Fruit fly (Drosophila melanogaster) whole organism, embryonic: ENCODE results near the gene Coa8.
A peak's percentile ranks its signal among the peaks of the same experiment; 100 is the strongest.

ENCODE experiments used
- Abd-B ChIP-seq: fragments of 200-800 bp; sonication (Bioruptor generic); optimal IDR thresholded peaks from 2 replicates; lab custom pipeline; 2018; ENCODE audit warnings: missing biosample characterization, mild to moderate bottlenecking, missing genetic modification characterization, moderate library complexity
- Antp ChIP-seq: fragments of 200-800 bp; sonication (Bioruptor generic); optimal IDR thresholded peaks from 3 replicates; lab custom pipeline; 2016; ENCODE audit warnings: missing biosample characterization, missing genetic modification characterization
- Atf-2 ChIP-seq: fragments of 200-800 bp; sonication (Bioruptor generic); optimal IDR thresholded peaks from 2 replicates; lab custom pipeline; 2016; ENCODE audit warnings: missing biosample characterization, missing genetic modification characterization
- BtbVII ChIP-seq: fragments of 200-800 bp; sonication (Bioruptor generic); optimal IDR thresholded peaks from 3 replicates; lab custom pipeline; 2017; ENCODE audit warnings: missing biosample characterization, mild to moderate bottlenecking, missing genetic modification characterization
- Bteb2 ChIP-seq: fragments of 200-800 bp; sonication (Bioruptor generic); optimal IDR thresholded peaks from 2 replicates; lab custom pipeline; 2016; ENCODE audit warnings: missing biosample characterization, missing genetic modification characterization
- CG10959 ChIP-seq: fragments of 200-800 bp; sonication (Bioruptor generic); IDR thresholded peaks from 2 replicates; pipeline ENCODE4 v1.3.6; 2022; ENCODE audit warnings: missing biosample characterization, missing genetic modification characterization
- CG11398 ChIP-seq: fragments of 200-800 bp; sonication (Bioruptor generic); optimal IDR thresholded peaks from 2 replicates; lab custom pipeline; 2016; ENCODE audit warnings: missing biosample characterization, missing genetic modification characterization
- CG12219 ChIP-seq: fragments of 200-800 bp; sonication (Bioruptor generic); optimal IDR thresholded peaks from 3 replicates; lab custom pipeline; 2018; ENCODE audit warnings: missing biosample characterization, mild to moderate bottlenecking, missing genetic modification characterization
- CG13287 ChIP-seq: fragments of 200-800 bp; sonication (Bioruptor generic); IDR thresholded peaks from 2 replicates; pipeline ENCODE4 v1.3.6; 2022; ENCODE audit warnings: missing biosample characterization, missing genetic modification characterization; ENCODE audit not compliant: partially characterized antibody
- CG13624 ChIP-seq: fragments of 200-800 bp; sonication (Bioruptor generic); optimal IDR thresholded peaks from 2 replicates; lab custom pipeline; 2016; ENCODE audit warnings: missing biosample characterization, missing genetic modification characterization
- CG14965 ChIP-seq: fragments of 200-800 bp; sonication (Bioruptor generic); optimal IDR thresholded peaks from 2 replicates; lab custom pipeline; 2016; ENCODE audit warnings: missing biosample characterization, missing genetic modification characterization, borderline replicate concordance
- CG2129 ChIP-seq: fragments of 200-800 bp; sonication (Bioruptor generic); IDR thresholded peaks from 2 replicates; pipeline ENCODE4 v1.3.6; 2022; ENCODE audit warnings: missing biosample characterization, missing genetic modification characterization; ENCODE audit not compliant: partially characterized antibody
- CG3281 ChIP-seq: fragments of 200-800 bp; sonication (Bioruptor generic); optimal IDR thresholded peaks from 3 replicates; lab custom pipeline; 2017; ENCODE audit warnings: missing biosample characterization, mild to moderate bottlenecking, missing genetic modification characterization
- CG33213 ChIP-seq: fragments of 200-800 bp; sonication (Bioruptor generic); optimal IDR thresholded peaks from 3 replicates; lab custom pipeline; 2016; ENCODE audit warnings: missing biosample characterization, missing genetic modification characterization
- CG34224 ChIP-seq: fragments of 200-800 bp; sonication (Bioruptor generic); IDR thresholded peaks from 3 replicates; pipeline ENCODE4 v1.3.6; 2022; ENCODE audit warnings: missing biosample characterization, missing genetic modification characterization; ENCODE audit not compliant: partially characterized antibody
- CG34422 ChIP-seq: fragments of 200-800 bp; sonication (Bioruptor generic); IDR thresholded peaks from 3 replicates; pipeline ENCODE4 v1.3.6; 2022; ENCODE audit warnings: missing biosample characterization, missing genetic modification characterization
- CG3847 ChIP-seq: fragments of 200-800 bp; sonication (Bioruptor generic); IDR thresholded peaks from 2 replicates; pipeline ENCODE4 v1.3.6; 2022; ENCODE audit warnings: missing biosample characterization, missing genetic modification characterization
- CG4854 ChIP-seq: fragments of 200-800 bp; sonication (Bioruptor generic); optimal IDR thresholded peaks from 2 replicates; lab custom pipeline; 2016; ENCODE audit warnings: missing biosample characterization, missing genetic modification characterization, inconsistent platforms
- CG6272 ChIP-seq: fragments of 200-800 bp; sonication (Bioruptor generic); IDR thresholded peaks from 2 replicates; pipeline ENCODE4 v1.3.6; 2022; ENCODE audit warnings: missing biosample characterization, missing genetic modification characterization
- CG6689 ChIP-seq: fragments of 200-800 bp; sonication (Bioruptor generic); IDR thresholded peaks from 2 replicates; pipeline ENCODE4 v1.3.6; 2022; ENCODE audit warnings: missing biosample characterization, missing genetic modification characterization
- Doc2 ChIP-seq: fragments of 200-800 bp; sonication (Bioruptor generic); IDR thresholded peaks from 2 replicates; pipeline ENCODE4 v1.3.6; 2022; ENCODE audit warnings: missing biosample characterization, missing genetic modification characterization
- ERR ChIP-seq: fragments of 200-800 bp; sonication (Bioruptor generic); optimal IDR thresholded peaks from 2 replicates; lab custom pipeline; 2016; ENCODE audit warnings: missing biosample characterization, missing genetic modification characterization
- Elba2 ChIP-seq: fragments of 200-800 bp; sonication (Bioruptor generic); optimal IDR thresholded peaks from 3 replicates; lab custom pipeline; 2016; ENCODE audit warnings: missing biosample characterization, missing genetic modification characterization
- HLH4C ChIP-seq: fragments of 200-800 bp; sonication (Bioruptor generic); IDR thresholded peaks from 3 replicates; pipeline ENCODE4 v1.3.6; 2022; ENCODE audit warnings: missing biosample characterization, missing genetic modification characterization; ENCODE audit not compliant: partially characterized antibody
- Hr51 ChIP-seq, 2 experiments: fragments of 200-800 bp; sonication (Bioruptor generic); optimal IDR thresholded peaks; 2 replicates in 1 of 2; 3 replicates in 1 of 2; lab custom pipeline; 2016 to 2018; ENCODE audit warnings: missing biosample characterization in 2 of 2, missing genetic modification characterization in 2 of 2, mild to moderate bottlenecking in 1 of 2, moderate library complexity in 1 of 2
- Kr ChIP-seq: fragments of 200-800 bp; sonication (Bioruptor generic); optimal IDR thresholded peaks from 2 replicates; lab custom pipeline; 2017; ENCODE audit warnings: missing biosample characterization, mild to moderate bottlenecking, missing genetic modification characterization
- Lhr ChIP-seq: fragments of 200-800 bp; sonication (Bioruptor generic); optimal IDR thresholded peaks from 3 replicates; lab custom pipeline; 2017; ENCODE audit warnings: mild to moderate bottlenecking, missing biosample characterization, missing genetic modification reagents, missing genetic modification characterization
- MBD-R2 ChIP-seq: fragments of 200-800 bp; sonication (Bioruptor generic); IDR thresholded peaks from 2 replicates; pipeline ENCODE4 v1.3.6; 2022; ENCODE audit warnings: missing biosample characterization, missing genetic modification characterization
- MTF-1 ChIP-seq: fragments of 200-800 bp; sonication (Bioruptor generic); optimal IDR thresholded peaks from 2 replicates; lab custom pipeline; 2018; ENCODE audit warnings: missing biosample characterization, mild to moderate bottlenecking, missing genetic modification characterization, borderline replicate concordance
- Med ChIP-seq: fragments of 200-800 bp; sonication (Bioruptor generic); peaks from one replicate; lab custom pipeline; 2016; ENCODE audit warnings: missing biosample characterization, missing genetic modification characterization, mild to moderate bottlenecking, inconsistent platforms, moderate library complexity
- NC2α ChIP-seq: fragments of 200-800 bp; sonication (Bioruptor generic); optimal IDR thresholded peaks from 2 replicates; lab custom pipeline; 2016; ENCODE audit warnings: missing biosample characterization, missing genetic modification characterization
- Nf-YB ChIP-seq: fragments of 200-800 bp; sonication (Bioruptor generic); optimal IDR thresholded peaks from 3 replicates; lab custom pipeline; 2019; ENCODE audit warnings: missing biosample characterization, mild to moderate bottlenecking, missing genetic modification characterization, moderate library complexity
- Ptx1 ChIP-seq: fragments of 200-800 bp; sonication (Bioruptor generic); IDR thresholded peaks from 2 replicates; pipeline ENCODE4 v1.3.6; 2022; ENCODE audit warnings: missing biosample characterization, missing genetic modification characterization
- YL-1 ChIP-seq: fragments of 200-800 bp; sonication (Bioruptor generic); optimal IDR thresholded peaks from 3 replicates; lab custom pipeline; 2017; ENCODE audit warnings: missing biosample characterization, mild to moderate bottlenecking, missing genetic modification characterization
- ase ChIP-seq: fragments of 200-800 bp; sonication (Bioruptor generic); IDR thresholded peaks from 3 replicates; pipeline ENCODE4 v1.3.6; 2022; ENCODE audit warnings: missing biosample characterization, missing genetic modification characterization
- chinmo ChIP-seq: fragments of 200-800 bp; sonication (Bioruptor generic); IDR thresholded peaks from 4 replicates; pipeline ENCODE4 v1.3.6; 2022; ENCODE audit warnings: missing biosample characterization, missing genetic modification characterization; ENCODE audit not compliant: partially characterized antibody
- chm ChIP-seq: fragments of 200-800 bp; sonication (Bioruptor generic); IDR thresholded peaks from 2 replicates; pipeline ENCODE4 v1.3.6; 2022; ENCODE audit warnings: missing biosample characterization, missing genetic modification characterization
- dimm ChIP-seq: fragments of 200-800 bp; sonication (Bioruptor generic); IDR thresholded peaks from 2 replicates; pipeline ENCODE4 v1.3.6; 2022; ENCODE audit warnings: missing biosample characterization, missing genetic modification characterization
- dysf ChIP-seq: fragments of 200-800 bp; sonication (Bioruptor generic); IDR thresholded peaks from 3 replicates; pipeline ENCODE4 v1.3.6; 2022; ENCODE audit warnings: missing biosample characterization, missing genetic modification characterization
- ewg ChIP-seq: fragments of 200-800 bp; sonication (Bioruptor generic); optimal IDR thresholded peaks from 3 replicates; lab custom pipeline; 2017; ENCODE audit warnings: mild to moderate bottlenecking, missing biosample characterization, missing genetic modification reagents, missing genetic modification characterization
- ftz-f1 ChIP-seq: fragments of 200-800 bp; sonication (Bioruptor generic); optimal IDR thresholded peaks from 2 replicates; lab custom pipeline; 2016; ENCODE audit warnings: missing biosample characterization, missing genetic modification characterization
- gcm2 ChIP-seq: fragments of 200-800 bp; sonication (Bioruptor generic); optimal IDR thresholded peaks from 2 replicates; lab custom pipeline; 2016; ENCODE audit warnings: missing biosample characterization, missing genetic modification characterization
- grau ChIP-seq: fragments of 200-800 bp; optimal IDR thresholded peaks from 3 replicates; lab custom pipeline; 2019; ENCODE audit warnings: missing biosample characterization, mild to moderate bottlenecking, missing genetic modification characterization, moderate library complexity
- hbn ChIP-seq: fragments of 200-800 bp; sonication (Bioruptor generic); IDR thresholded peaks from 2 replicates; pipeline ENCODE4 v1.3.6; 2022; ENCODE audit warnings: missing biosample characterization, missing genetic modification characterization; ENCODE audit not compliant: partially characterized antibody
- ken ChIP-seq: fragments of 200-800 bp; sonication (Bioruptor generic); IDR thresholded peaks from 3 replicates; pipeline ENCODE4 v1.3.6; 2022; ENCODE audit warnings: missing biosample characterization, missing genetic modification characterization
- maf-S ChIP-seq: fragments of 200-800 bp; sonication (Bioruptor generic); optimal IDR thresholded peaks from 2 replicates; lab custom pipeline; 2016; ENCODE audit warnings: missing biosample characterization, missing genetic modification characterization
- p53 ChIP-seq: fragments of 200-800 bp; sonication (Bioruptor generic); optimal IDR thresholded peaks from 2 replicates; lab custom pipeline; 2016; ENCODE audit warnings: missing biosample characterization, missing genetic modification characterization
- slou ChIP-seq: fragments of 200-800 bp; sonication (Bioruptor generic); optimal IDR thresholded peaks from 3 replicates; lab custom pipeline; 2016; ENCODE audit warnings: missing biosample characterization, missing genetic modification characterization
- zen2 ChIP-seq: fragments of 200-800 bp; sonication (Bioruptor generic); IDR thresholded peaks from 3 replicates; pipeline ENCODE4 v1.3.6; 2022; ENCODE audit warnings: missing biosample characterization, missing genetic modification characterization; ENCODE audit not compliant: partially characterized antibody

Gene Coa8

DNA sequence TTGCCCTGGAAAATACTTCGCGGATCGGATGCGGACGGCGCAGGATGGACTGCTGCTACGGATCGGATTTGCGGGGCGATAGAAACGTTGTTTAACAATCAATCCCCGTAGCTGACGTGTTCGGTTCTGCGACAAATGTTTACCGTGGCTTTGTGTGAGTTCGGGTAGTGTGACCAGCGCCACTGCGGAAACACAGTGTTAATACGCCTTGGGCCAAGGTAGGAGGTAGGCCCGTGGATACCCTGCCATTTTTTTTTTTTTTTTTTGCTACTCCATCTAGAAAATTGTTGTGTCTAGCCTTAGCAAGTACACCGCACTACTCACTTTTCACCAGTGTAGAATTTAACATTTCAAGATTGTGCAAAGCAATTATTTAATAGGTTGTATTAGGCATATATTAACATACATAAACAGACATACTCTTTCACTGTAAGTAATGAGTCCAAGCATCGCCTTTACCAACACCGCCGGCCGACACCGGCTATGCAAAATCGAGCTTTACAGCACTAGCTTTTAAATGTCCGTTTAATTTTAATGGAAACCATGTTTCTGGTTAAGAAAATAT lies 18.4 kb upstream of the Coa8 start, which contains the start of gene deltaCOP (continued):
- TF ChIP-seq CG2129 (GFP tag; lab: Robert Waterston, UW), result no peak
- peak; percentile 64 for TF ChIP-seq NC2α
- peak; percentile 83 for TF ChIP-seq MBD-R2
- TF ChIP-seq MTF-1 (GFP tag; lab: Kevin White, UChicago), result peak; percentile 20
- TF ChIP-seq CG3847 (GFP tag; lab: Robert Waterston, UW), result peak; percentile 89
- peak; percentile 79 for TF ChIP-seq p53 (GFP tag; lab: Kevin White, UChicago)
- peak; percentile 74; the same call in 2 of the 3 replicates for TF ChIP-seq ase
- peak; percentile 76 for TF ChIP-seq ewg (GFP tag; lab: Kevin White, UChicago)
- TF ChIP-seq Ptx1, result peak; percentile 91
- peak; percentile 81 for TF ChIP-seq ERR (GFP tag; lab: Kevin White, UChicago)
- peak; percentile 73; the same call in 2 of the 3 replicates for TF ChIP-seq ken
- TF ChIP-seq zen2 (GFP tag; lab: Robert Waterston, UW), result no peak
- TF ChIP-seq chinmo, result no peak
- 0 out of 2 replicates have a peak, but pooled peaks have one; percentile 29 for TF ChIP-seq chm (GFP tag; lab: Robert Waterston, UW)
- TF ChIP-seq CG12219 (GFP tag; lab: Kevin White, UChicago), result no peak
- peak; percentile 88 for TF ChIP-seq maf-S (GFP tag; lab: Kevin White, UChicago)
- TF ChIP-seq BtbVII (GFP tag; lab: Kevin White, UChicago), result peak; percentile 55
- peak; percentile 85; the same call in 2 of the 3 replicates for TF ChIP-seq CG34422 (GFP tag; lab: Robert Waterston, UW)
- peak; percentile 46 for TF ChIP-seq CG4854 (GFP tag; lab: Kevin White, UChicago)
- peak; percentile 23; the same call in 2 of the 3 replicates for TF ChIP-seq CG34224 (GFP tag; lab: Robert Waterston, UW)
- no peak for TF ChIP-seq dimm
- peak; percentile 91 for TF ChIP-seq Antp (GFP tag; lab: Kevin White, UChicago)
- no peak for TF ChIP-seq Kr (GFP tag; lab: Kevin White, UChicago)
- TF ChIP-seq Nf-YB (GFP tag; lab: Kevin White, UChicago), result peak; percentile 50
- TF ChIP-seq CG11398, result peak; percentile 86
- TF ChIP-seq gcm2 (GFP tag; lab: Kevin White, UChicago), result peak; percentile 42
- TF ChIP-seq Lhr, result peak; percentile 30
- peak; percentile 83 for TF ChIP-seq CG6689 (GFP tag; lab: Robert Waterston, UW)
- peak; percentile 58; the same call in 1 of the 2 replicates for TF ChIP-seq CG13287
- TF ChIP-seq CG3281 (GFP tag; lab: Kevin White, UChicago), result peak; percentile 80
- TF ChIP-seq Doc2 (GFP tag; lab: Robert Waterston, UW), result peak; percentile 43; the same call in 1 of the 2 replicates
- TF ChIP-seq grau (tag; lab: Kevin White, UChicago), result peak; percentile 83
- peak; percentile 90 for TF ChIP-seq dysf
- peak; percentile 35 for TF ChIP-seq ftz-f1 (GFP tag; lab: Kevin White, UChicago)
- peak; percentile 72 for TF ChIP-seq slou (GFP tag; lab: Kevin White, UChicago)
- no peak for TF ChIP-seq HLH4C
- TF ChIP-seq CG6272 (GFP tag; lab: Robert Waterston, UW), result peak; percentile 59
- peak; percentile 92 for TF ChIP-seq CG13624 (GFP tag; lab: Kevin White, UChicago)
- no peak for TF ChIP-seq hbn
- peak; percentile 97 for TF ChIP-seq Med (GFP tag; lab: Kevin White, UChicago)
- peak; percentile 62 for TF ChIP-seq YL-1 (GFP tag; lab: Kevin White, UChicago)
- peak; percentile 86 for TF ChIP-seq Abd-B (GFP tag; lab: Kevin White, UChicago)
- TF ChIP-seq CG33213 (GFP tag; lab: Kevin White, UChicago), result peak; percentile 90
- TF ChIP-seq Hr51 (GFP tag; optimal IDR thresholded peaks at IDR 0.05; lab: Kevin White, UChicago), result peak; percentile 75 to 88
- TF ChIP-seq CG14965, result peak; percentile 52
- TF ChIP-seq Atf-2 (GFP tag; lab: Kevin White, UChicago), result peak; percentile 88
- peak; percentile 92 for TF ChIP-seq Bteb2 (GFP tag; lab: Kevin White, UChicago)
- TF ChIP-seq CG10959 (GFP tag; lab: Robert Waterston, UW), result peak; percentile 55
- TF ChIP-seq Elba2 (GFP tag; lab: Kevin White, UChicago), result peak; percentile 31
